Fruit fly (Drosophila melanogaster) S2 (cell line): ENCODE data around the gene GlcAT-I.

Experiments
- CG8478 ChIP-seq: fragments of >200 bp; optimal IDR thresholded peaks from 2 replicates; lab custom pipeline; 2018
- CTCF ChIP-seq, 2 experiments: fragments of >200 bp; optimal IDR thresholded peaks; 2 replicates each; lab custom pipeline; 2018

GlcAT-I gene

DNA sequence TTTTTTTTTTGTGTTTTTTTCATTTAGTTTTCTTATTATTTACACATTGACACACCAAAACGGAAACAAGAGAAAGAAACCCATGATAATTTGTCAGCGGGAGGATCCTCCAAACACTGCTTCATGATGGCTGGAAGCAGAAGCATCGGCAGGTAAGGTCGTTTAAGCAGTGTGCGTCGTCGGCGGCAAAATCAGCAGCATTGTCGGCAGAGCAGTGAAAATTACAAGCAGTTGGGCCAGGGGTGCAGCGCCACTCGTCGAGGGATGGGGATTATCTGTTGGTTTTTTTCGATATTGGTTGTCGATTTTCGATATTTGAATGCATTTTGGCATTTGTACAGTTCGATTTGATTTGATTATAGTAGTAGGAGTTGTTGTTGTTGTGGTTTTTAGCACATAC lies 8.0 kb downstream of the GlcAT-I start:
- TF ChIP-seq CTCF (optimal IDR thresholded peaks at IDR 0.05; lab: Kevin White, UChicago), result no peak
- TF ChIP-seq CG8478, result no peak

DNA sequence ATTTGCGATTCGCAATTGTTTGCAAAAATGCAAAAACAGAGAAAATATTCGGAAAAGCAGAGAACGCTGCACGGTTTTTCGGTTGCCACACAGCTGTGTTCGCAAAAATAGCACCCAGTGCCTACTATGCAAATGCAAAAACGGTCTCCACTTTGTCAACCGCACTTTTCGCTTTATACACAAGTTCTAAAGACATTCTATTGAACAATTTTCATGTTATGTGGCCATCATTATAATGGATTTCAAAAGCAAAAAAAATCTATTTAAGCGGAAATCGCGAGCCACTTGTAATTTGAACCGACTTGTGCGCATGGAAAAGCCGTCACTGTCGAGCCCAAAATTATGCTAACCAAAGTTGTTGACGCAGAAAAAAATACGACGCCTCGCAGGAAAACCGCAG lies 20.0 kb downstream of the GlcAT-I start:
- TF ChIP-seq CG8478, result no peak
- no peak for TF ChIP-seq CTCF (optimal IDR thresholded peaks at IDR 0.05; lab: Kevin White, UChicago)

DNA sequence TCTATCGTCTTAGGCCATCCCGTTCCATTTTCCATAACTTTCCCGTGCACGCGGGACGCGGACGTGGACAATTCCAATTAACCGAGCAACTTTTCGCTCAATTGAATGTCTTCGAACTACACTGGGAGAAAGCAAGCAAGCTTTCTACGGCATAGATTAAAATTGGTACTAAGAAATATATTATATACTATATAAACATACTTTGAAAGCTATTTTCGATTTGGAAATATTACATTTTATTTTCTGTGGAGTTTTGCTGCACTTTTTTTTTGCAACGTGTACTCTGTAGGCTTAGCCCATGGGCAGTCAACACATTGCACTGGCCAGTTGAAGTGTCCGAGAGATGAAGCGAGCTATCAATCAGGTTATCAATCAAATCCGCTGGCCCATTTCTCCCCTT lies 39.5 kb downstream of the GlcAT-I start:
- TF ChIP-seq CG8478 (no peak), CTCF (optimal IDR thresholded peaks at IDR 0.05; lab: Kevin White, UChicago) (no peak)

DNA sequence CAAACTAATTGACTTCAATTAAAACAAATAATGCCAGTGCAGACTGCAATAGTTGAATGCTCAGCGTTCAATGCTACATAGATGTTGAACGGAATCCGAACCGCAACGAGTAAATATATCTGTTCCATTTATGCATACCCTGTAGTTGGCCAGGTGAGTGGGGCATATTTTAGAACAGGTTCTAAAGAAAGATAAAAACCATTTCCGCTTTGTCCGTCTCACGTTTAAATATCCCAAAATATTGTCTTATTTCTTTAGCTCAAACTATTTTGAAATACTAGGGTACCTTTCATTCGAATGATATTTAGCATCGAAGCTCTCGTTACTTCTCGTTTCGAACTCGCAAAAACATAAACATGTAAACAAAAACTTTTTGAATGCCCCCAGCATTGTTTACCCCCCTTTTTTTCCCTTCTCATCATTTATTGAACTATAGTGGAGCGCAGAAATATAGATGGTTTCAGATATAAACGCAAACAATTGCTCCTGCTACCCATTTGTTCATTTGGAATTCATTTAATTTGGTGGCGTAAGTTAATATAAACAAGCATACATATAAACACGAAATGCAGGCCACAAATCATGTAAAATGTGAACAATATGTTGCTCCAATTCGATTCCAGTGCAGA lies 41.2 kb downstream of the GlcAT-I start:
- TF ChIP-seq CTCF (optimal IDR thresholded peaks at IDR 0.05; lab: Kevin White, UChicago) (no peak), CG8478 (no peak)

DNA sequence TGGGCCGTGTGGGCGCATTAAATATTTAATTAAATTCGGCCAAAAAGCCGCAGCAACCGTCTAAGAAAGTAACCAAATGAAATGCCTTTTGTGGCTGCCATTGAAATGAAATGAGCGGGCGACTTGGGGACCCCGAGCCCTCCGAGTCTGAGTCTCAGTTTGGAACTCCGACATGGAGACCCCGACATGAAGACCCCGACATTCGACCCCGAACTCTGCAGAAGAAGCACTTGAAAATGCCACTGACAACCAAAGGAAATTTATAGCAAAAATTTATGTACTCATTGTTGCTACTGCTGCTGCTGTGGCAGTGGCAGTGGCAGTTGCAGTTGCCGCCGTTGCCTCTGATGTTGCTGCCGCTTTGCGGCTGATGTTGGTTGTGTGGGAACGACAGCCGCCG lies 42.4 kb downstream of the GlcAT-I start:
- TF ChIP-seq CTCF (optimal IDR thresholded peaks at IDR 0.05; lab: Kevin White, UChicago) (no peak), CG8478 (no peak)

DNA sequence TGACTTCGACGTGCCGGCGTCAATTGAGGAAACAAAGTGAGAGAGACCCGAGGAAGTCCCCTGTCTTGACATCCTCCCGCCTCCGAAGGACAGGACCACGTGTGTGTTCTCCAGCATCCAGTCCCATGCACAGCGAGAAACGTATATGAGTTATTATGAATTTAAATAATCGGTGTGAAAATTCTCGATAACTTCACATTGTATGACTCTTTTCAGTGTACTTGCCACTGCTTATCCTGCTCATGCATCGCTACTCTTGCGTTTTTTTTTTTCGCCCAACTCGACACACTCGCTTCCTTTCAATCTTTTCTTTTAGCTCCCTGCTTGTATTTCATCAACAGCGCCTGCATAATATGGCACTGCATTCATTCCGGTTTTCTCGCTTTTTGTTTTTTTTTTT lies 44.8 kb downstream of the GlcAT-I start:
- TF ChIP-seq CTCF (optimal IDR thresholded peaks at IDR 0.05; lab: Kevin White, UChicago) (no peak), CG8478 (no peak)

DNA sequence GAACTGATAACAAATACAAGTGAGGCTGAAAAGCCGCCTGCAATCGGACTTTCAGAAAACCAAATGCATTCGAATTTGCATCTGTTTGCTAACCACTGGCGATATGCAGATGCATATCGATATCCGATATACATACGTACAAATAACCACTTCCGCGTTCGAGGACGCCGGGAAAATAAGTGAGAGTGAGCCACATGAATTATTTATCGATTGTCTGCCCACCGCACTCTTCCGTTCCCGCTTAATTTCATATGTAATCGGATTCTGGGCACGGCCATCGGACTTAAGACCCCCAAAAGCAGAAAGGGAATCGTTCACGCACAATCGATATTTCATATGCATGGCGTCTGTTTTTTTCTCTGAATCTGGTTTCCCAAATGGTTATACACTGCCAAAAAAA lies 46.7 kb downstream of the GlcAT-I start:
- no peak for TF ChIP-seq CTCF (optimal IDR thresholded peaks at IDR 0.05; lab: Kevin White, UChicago)
- TF ChIP-seq CG8478, result no peak

DNA sequence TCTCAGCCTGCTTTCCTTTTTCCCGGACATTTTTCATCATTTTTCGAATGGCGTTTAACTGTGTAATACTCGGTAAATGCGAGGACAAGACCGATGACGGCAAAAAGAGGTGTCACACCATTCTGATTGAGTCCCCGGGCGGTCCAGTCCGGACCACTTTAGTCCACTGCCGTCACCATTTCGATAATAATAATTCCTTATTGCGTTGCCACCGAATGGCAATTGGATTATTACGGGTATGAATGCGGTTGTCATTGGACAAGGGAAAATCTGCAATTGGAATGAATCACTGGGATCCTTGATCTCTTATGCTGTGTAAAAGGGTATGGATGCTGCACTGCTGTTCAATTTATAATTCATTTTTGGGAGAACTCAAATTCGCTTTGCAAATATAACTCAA lies 47.8 kb downstream of the GlcAT-I start:
- TF ChIP-seq CTCF (optimal IDR thresholded peaks at IDR 0.05; lab: Kevin White, UChicago), result no peak
- TF ChIP-seq CG8478, result no peak
